Worm (Caenorhabditis elegans) whole organism, L4 larva: Measurements from ENCODE around the gene atln-1.

ENCODE experiments used
- D1046.2 ChIP-seq: fragments of 200-800 bp; sonication (Bioruptor generic); IDR thresholded peaks from 2 replicates; pipeline ENCODE4 v1.3.6; 2022; ENCODE audit warnings: missing genetic modification characterization, missing compliant biosample characterization
- F10B5.3 ChIP-seq: sonication (generic microtip); optimal IDR thresholded peaks from 2 replicates; lab custom pipeline; 2016; ENCODE audit warnings: mild to moderate bottlenecking, missing genetic modification characterization, missing compliant biosample characterization
- F37D6.2 ChIP-seq: sonication (generic microtip); optimal IDR thresholded peaks from 2 replicates; lab custom pipeline; 2016; ENCODE audit warnings: mild to moderate bottlenecking, missing genetic modification characterization, missing compliant biosample characterization
- F44E2.7 ChIP-seq: fragments of 200-800 bp; sonication (Bioruptor generic); IDR thresholded peaks from 2 replicates; pipeline ENCODE4 v2.1.2; 2022; ENCODE audit warnings: missing genetic modification characterization, missing compliant biosample characterization
- T26A8.4 ChIP-seq: fragments of 200-800 bp; sonication (Bioruptor generic); IDR thresholded peaks from 2 replicates; pipeline ENCODE4 v1.3.6; 2022; ENCODE audit warnings: missing genetic modification characterization, missing compliant biosample characterization
- Y75B8A.6 ChIP-seq: fragments of 200-800 bp; sonication (Bioruptor generic); IDR thresholded peaks from 2 replicates; pipeline ENCODE4 v1.3.6; 2022; ENCODE audit warnings: missing genetic modification reagents, missing genetic modification characterization, missing compliant biosample characterization
- ZK337.2 ChIP-seq: fragments of 200-800 bp; sonication (Bioruptor generic); IDR thresholded peaks from 2 replicates; pipeline ENCODE4 v1.3.6; 2022; ENCODE audit warnings: missing genetic modification reagents, missing genetic modification characterization, missing compliant biosample characterization
- ama-1 ChIP-seq: fragments of 150-350 bp; optimal IDR thresholded peaks from 2 replicates; lab custom pipeline; 2014; ENCODE audit warnings: inconsistent platforms, mixed read lengths
- ceh-20 ChIP-seq: fragments of 200-800 bp; sonication (Bioruptor generic); IDR thresholded peaks from 2 replicates; pipeline ENCODE4 v1.3.6; 2022; ENCODE audit warnings: missing genetic modification reagents, missing genetic modification characterization, missing compliant biosample characterization
- ceh-32 ChIP-seq: sonication (generic microtip); optimal IDR thresholded peaks from 2 replicates; lab custom pipeline; 2016; ENCODE audit warnings: mild to moderate bottlenecking, missing genetic modification characterization, missing compliant biosample characterization; ENCODE audit not compliant: poor library complexity
- ceh-62 ChIP-seq: sonication (generic microtip); optimal IDR thresholded peaks from 2 replicates; lab custom pipeline; 2017; ENCODE audit warnings: missing biosample characterization, missing genetic modification characterization
- ceh-82 ChIP-seq: sonication (generic microtip); optimal IDR thresholded peaks from 2 replicates; lab custom pipeline; 2017; ENCODE audit warnings: missing biosample characterization, missing genetic modification characterization
- ces-1 ChIP-seq: fragments of 150-350 bp; sonication (generic microtip); optimal IDR thresholded peaks from 4 replicates; lab custom pipeline; 2014; ENCODE audit warnings: missing biosample characterization, missing genetic modification reagents, missing genetic modification characterization
- ctbp-1 ChIP-seq: fragments of 200-800 bp; sonication (Bioruptor generic); IDR thresholded peaks from 2 replicates; pipeline ENCODE4 v1.3.6; 2022; ENCODE audit warnings: missing genetic modification reagents, missing genetic modification characterization, missing compliant biosample characterization
- daf-8 ChIP-seq: fragments of 200-800 bp; sonication (Bioruptor generic); IDR thresholded peaks from 2 replicates; pipeline ENCODE4 v1.3.6; 2022; ENCODE audit warnings: missing genetic modification characterization, missing compliant biosample characterization
- dmd-6 ChIP-seq: fragments of 200-800 bp; sonication (Bioruptor generic); IDR thresholded peaks from 2 replicates; pipeline ENCODE4 v1.3.6; 2022; ENCODE audit warnings: missing genetic modification reagents, missing genetic modification characterization, missing compliant biosample characterization
- duxl-1 ChIP-seq: sonication (generic microtip); optimal IDR thresholded peaks from 2 replicates; lab custom pipeline; 2016; ENCODE audit warnings: mild to moderate bottlenecking, missing genetic modification characterization, moderate library complexity, missing compliant biosample characterization; ENCODE audit not compliant: poor library complexity
- dve-1 ChIP-seq: sonication (generic microtip); optimal IDR thresholded peaks from 2 replicates; lab custom pipeline; 2017; ENCODE audit warnings: antibody characterized with exemption, mild to moderate bottlenecking, missing genetic modification characterization, missing compliant biosample characterization; ENCODE audit not compliant: insufficient read depth
- egl-43 ChIP-seq: fragments of 200-800 bp; sonication (Bioruptor generic); IDR thresholded peaks from 2 replicates; pipeline ENCODE4 v1.3.6; 2022; ENCODE audit warnings: missing genetic modification reagents, missing genetic modification characterization, missing compliant biosample characterization
- fkh-10 ChIP-seq: fragments of 150-350 bp; optimal IDR thresholded peaks from 2 replicates; lab custom pipeline; 2014; ENCODE audit warnings: missing biosample characterization, missing genetic modification reagents, missing genetic modification characterization
- hmg-1.1 ChIP-seq: fragments of 200-800 bp; sonication (Bioruptor generic); IDR thresholded peaks from 2 replicates; pipeline ENCODE4 v1.3.6; 2022; ENCODE audit warnings: missing genetic modification reagents, missing genetic modification characterization, missing compliant biosample characterization
- lim-7 ChIP-seq: fragments of 200-800 bp; sonication (Bioruptor generic); IDR thresholded peaks from 2 replicates; pipeline ENCODE4 v1.3.6; 2022; ENCODE audit warnings: missing genetic modification characterization, missing compliant biosample characterization
- lin-1 ChIP-seq: fragments of 200-800 bp; sonication (Bioruptor generic); IDR thresholded peaks from 2 replicates; pipeline ENCODE4 v1.3.6; 2022; ENCODE audit warnings: missing genetic modification reagents, missing genetic modification characterization, missing compliant biosample characterization
- lin-13 ChIP-seq: fragments of 150-350 bp; optimal IDR thresholded peaks from 2 replicates; lab custom pipeline; 2014; ENCODE audit warnings: missing biosample characterization, missing genetic modification reagents, missing genetic modification characterization
- lin-29 ChIP-seq: fragments of 200-800 bp; sonication (Bioruptor generic); IDR thresholded peaks from 2 replicates; pipeline ENCODE4 v1.3.6; 2022; ENCODE audit warnings: missing genetic modification reagents, missing genetic modification characterization, missing compliant biosample characterization
- lin-38 ChIP-seq: fragments of 200-800 bp; sonication (Bioruptor generic); IDR thresholded peaks from 2 replicates; pipeline ENCODE4 v1.3.6; 2022; ENCODE audit warnings: missing genetic modification reagents, missing genetic modification characterization, missing compliant biosample characterization
- lir-3 ChIP-seq: sonication (generic microtip); optimal IDR thresholded peaks from 2 replicates; lab custom pipeline; 2016; ENCODE audit warnings: mild to moderate bottlenecking, missing genetic modification characterization, missing compliant biosample characterization
- lsy-2 ChIP-seq, 2 experiments: fragments of 150-350 bp in 1 of 2; sonication (generic microtip) in 1 of 2; optimal IDR thresholded peaks; 2 replicates each; lab custom pipeline; 2014 to 2017; ENCODE audit warnings: missing biosample characterization in 2 of 2, missing genetic modification characterization in 2 of 2
- madf-5 ChIP-seq, 2 experiments: fragments of 200-800 bp; sonication (Bioruptor generic); IDR thresholded peaks; 2 replicates each; pipeline ENCODE4 v1.3.6; 2022; ENCODE audit warnings: missing compliant biosample characterization in 2 of 2, missing genetic modification characterization in 2 of 2
- mdt-29 ChIP-seq: fragments of 200-800 bp; sonication (Bioruptor generic); IDR thresholded peaks from 2 replicates; pipeline ENCODE4 v1.3.6; 2022; ENCODE audit warnings: missing genetic modification reagents, missing genetic modification characterization, missing compliant biosample characterization
- mep-1 ChIP-seq: fragments of 150-350 bp; sonication (generic microtip); optimal IDR thresholded peaks from 3 replicates; lab custom pipeline; 2014; ENCODE audit warnings: missing biosample characterization, missing genetic modification characterization
- mes-2 ChIP-seq: sonication (generic microtip); optimal IDR thresholded peaks from 2 replicates; lab custom pipeline; 2016; ENCODE audit warnings: missing genotype, mild to moderate bottlenecking, missing genetic modification characterization, missing compliant biosample characterization; ENCODE audit not compliant: poor library complexity, severe bottlenecking
- mxl-3 ChIP-seq: fragments of 200-800 bp; sonication (Bioruptor generic); optimal IDR thresholded peaks from 2 replicates; lab custom pipeline; 2018; ENCODE audit warnings: mild to moderate bottlenecking, missing genetic modification characterization, missing compliant biosample characterization
- nhr-41 ChIP-seq: fragments of 200-800 bp; sonication (Bioruptor generic); IDR thresholded peaks from 2 replicates; pipeline ENCODE4 v1.3.6; 2022; ENCODE audit warnings: missing genetic modification reagents, missing genetic modification characterization, missing compliant biosample characterization
- nhr-76 ChIP-seq: fragments of 150-350 bp; optimal IDR thresholded peaks from 2 replicates; lab custom pipeline; 2014; ENCODE audit warnings: missing biosample characterization, missing genetic modification characterization
- pha-4 ChIP-seq, 2 experiments: fragments of 150-350 bp in 1 of 2; fragments of 200-800 bp in 1 of 2; sonication (Bioruptor generic) in 1 of 2; IDR thresholded peaks in 1 of 2; optimal IDR thresholded peaks in 1 of 2; 2 replicates each; pipeline versions ENCODE4 v1.3.6 to Lab custom; 2014 to 2022; ENCODE audit warnings: missing genetic modification characterization in 2 of 2, missing genetic modification reagents in 2 of 2, missing biosample characterization in 1 of 2, missing compliant biosample characterization in 1 of 2
- pqm-1 ChIP-seq: sonication (generic microtip); optimal IDR thresholded peaks from 2 replicates; lab custom pipeline; 2017; ENCODE audit warnings: missing biosample characterization, missing genetic modification characterization
- rbr-2 ChIP-seq: sonication (generic microtip); optimal IDR thresholded peaks from 2 replicates; lab custom pipeline; 2016; ENCODE audit warnings: missing genotype, missing genetic modification characterization, missing compliant biosample characterization
- sdz-12 ChIP-seq: fragments of 200-800 bp; sonication (Bioruptor generic); optimal IDR thresholded peaks from 2 replicates; lab custom pipeline; 2018; ENCODE audit warnings: mild to moderate bottlenecking, missing genetic modification characterization, missing compliant biosample characterization
- set-16 ChIP-seq: fragments of 200-800 bp; sonication (Bioruptor generic); IDR thresholded peaks from 2 replicates; pipeline ENCODE4 v1.3.6; 2022; ENCODE audit warnings: missing genetic modification reagents, missing genetic modification characterization, missing compliant biosample characterization
- skn-1 ChIP-seq: fragments of 150-350 bp; optimal IDR thresholded peaks from 2 replicates; lab custom pipeline; 2014; ENCODE audit warnings: missing biosample characterization, missing genetic modification characterization
- snpc-4 ChIP-seq: fragments of 150-350 bp; optimal IDR thresholded peaks from 2 replicates; lab custom pipeline; 2014; ENCODE audit warnings: missing biosample characterization, missing genetic modification characterization
- tag-97 ChIP-seq: fragments of 200-800 bp; sonication (Bioruptor generic); IDR thresholded peaks from 2 replicates; pipeline ENCODE4 v1.3.6; 2022; ENCODE audit warnings: missing genetic modification characterization, missing compliant biosample characterization
- tra-1 ChIP-seq: fragments of 200-800 bp; sonication (Bioruptor generic); IDR thresholded peaks from 2 replicates; pipeline ENCODE4 v1.3.6; 2022; ENCODE audit warnings: missing genetic modification reagents, missing genetic modification characterization, missing compliant biosample characterization
- vab-7 ChIP-seq: fragments of 200-800 bp; sonication (Bioruptor generic); IDR thresholded peaks from 2 replicates; pipeline ENCODE4 v1.3.6; 2022; ENCODE audit warnings: missing genetic modification reagents, missing genetic modification characterization, missing compliant biosample characterization
- zfp-3 ChIP-seq: fragments of 200-800 bp; sonication (Bioruptor generic); conservative IDR thresholded peaks from 2 replicates; pipeline ENCODE4 v1.3.6; 2022; ENCODE audit warnings: missing genetic modification reagents, missing genetic modification characterization, missing compliant biosample characterization
- zip-2 ChIP-seq: fragments of 150-350 bp; optimal IDR thresholded peaks from 2 replicates; lab custom pipeline; 2014; ENCODE audit warnings: missing biosample characterization, missing genetic modification characterization
- ztf-7 ChIP-seq: fragments of 150-350 bp; optimal IDR thresholded peaks from 2 replicates; lab custom pipeline; 2014; ENCODE audit warnings: missing biosample characterization, missing genetic modification characterization

Gene atln-1

DNA sequence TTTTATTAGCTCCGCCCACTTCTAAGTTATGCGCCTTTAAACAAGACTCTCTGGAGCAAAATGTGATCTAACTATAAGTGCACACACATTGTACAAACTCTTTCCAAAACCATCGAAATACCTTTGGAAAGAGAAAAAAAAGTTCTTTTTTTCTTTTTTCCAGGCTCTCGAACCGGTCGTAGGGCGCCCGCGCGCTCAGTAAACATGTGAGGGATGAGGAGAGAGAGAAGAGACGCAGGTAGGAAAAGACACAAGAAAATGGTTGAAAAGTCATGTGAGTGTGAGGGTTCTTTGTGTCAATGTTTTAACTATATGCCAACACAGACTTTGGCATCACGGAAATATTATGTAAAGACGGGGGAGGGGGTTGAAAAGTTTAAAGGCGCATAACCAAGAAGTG lies 14.0 kb upstream of the atln-1 start (continued):
- TF ChIP-seq egl-43 (GFP tag; lab: Robert Waterston, UW) (peak; percentile 57; the same call in 1 of the 2 replicates), T26A8.4 (GFP tag; lab: Robert Waterston, UW) (peak; percentile 64), daf-8 (GFP tag; lab: Robert Waterston, UW) (no peak), Y75B8A.6 (GFP tag; lab: Robert Waterston, UW) (0 out of 2 replicates have a peak, but pooled peaks have one; percentile 26), D1046.2 (GFP tag; lab: Robert Waterston, UW) (no peak), pha-4 (GFP tag; IDR thresholded peaks at IDR 0.05; lab: Robert Waterston, UW) (peak; percentile 80), pha-4 (tag; optimal IDR thresholded peaks at IDR 0.05; lab: Kevin White, UChicago) (peak; percentile 92), ZK337.2 (GFP tag; lab: Robert Waterston, UW) (no peak)
- TF ChIP-seq, all 104 proteins: peak for 41

ce11 chrIV:2775992-2776630 lies 12.4 kb upstream of the atln-1 start:
- no peak for TF ChIP-seq F10B5.3 (tag; lab: Kevin White, UChicago)
- TF ChIP-seq dve-1 (tag; lab: Kevin White, UChicago) = peak; percentile 7
- no peak for TF ChIP-seq ceh-82 (tag; lab: Kevin White, UChicago)
- TF ChIP-seq ztf-7 (tag; lab: Kevin White, UChicago) = no peak
- no peak for TF ChIP-seq skn-1 (tag; lab: Kevin White, UChicago)
- peak; percentile 74 for TF ChIP-seq hmg-1.1
- TF ChIP-seq lin-29 = no peak
- no peak for TF ChIP-seq sdz-12
- TF ChIP-seq mdt-29 (GFP tag; lab: Robert Waterston, UW) = no peak
- TF ChIP-seq set-16 (GFP tag; lab: Robert Waterston, UW) = peak; percentile 80
- TF ChIP-seq dmd-6 = 0 out of 2 replicates have a peak, but pooled peaks have one; percentile 15
- no peak for TF ChIP-seq vab-7 (GFP tag; lab: Robert Waterston, UW)
- TF ChIP-seq snpc-4 = no peak
- no peak for TF ChIP-seq mxl-3
- TF ChIP-seq lin-13 (GFP tag; lab: Kevin White, UChicago) = no peak
- TF ChIP-seq lsy-2 (tag; optimal IDR thresholded peaks at IDR 0.05; lab: Kevin White, UChicago) = no peak
- TF ChIP-seq ceh-62 (tag; lab: Kevin White, UChicago) = no peak
- peak; percentile 5 for TF ChIP-seq fkh-10 (GFP tag; lab: Kevin White, UChicago)
- no peak for TF ChIP-seq F37D6.2 (tag; lab: Kevin White, UChicago)
- TF ChIP-seq ces-1 (GFP tag; lab: Kevin White, UChicago) = no peak
- peak; percentile 36 for TF ChIP-seq mes-2 (tag; lab: Kevin White, UChicago)
- TF ChIP-seq madf-5 (GFP tag; IDR thresholded peaks at IDR 0.05; lab: Robert Waterston, UW) = no peak
- TF ChIP-seq ama-1 (lab: Kevin White, UChicago) = no peak
- no peak for TF ChIP-seq ceh-20 (GFP tag; lab: Robert Waterston, UW)
- TF ChIP-seq lim-7 (GFP tag; lab: Robert Waterston, UW) = 0 out of 2 replicates have a peak, but pooled peaks have one; percentile 32
- TF ChIP-seq ctbp-1 (GFP tag; lab: Robert Waterston, UW) = peak; percentile 58; the same call in 1 of the 2 replicates
- TF ChIP-seq ceh-32 (tag; lab: Kevin White, UChicago) = no peak
- 0 out of 2 replicates have a peak, but pooled peaks have one; percentile 42 for TF ChIP-seq lin-1
- no peak for TF ChIP-seq duxl-1 (tag; lab: Kevin White, UChicago)
- TF ChIP-seq zip-2 = no peak
- TF ChIP-seq F44E2.7 (GFP tag; lab: Robert Waterston, UW) = no peak
- TF ChIP-seq nhr-76 = no peak
- no peak for TF ChIP-seq pqm-1 (tag; lab: Kevin White, UChicago)
- peak; percentile 45 for TF ChIP-seq rbr-2
- TF ChIP-seq mep-1 (tag; lab: Kevin White, UChicago) = peak; percentile 3
- TF ChIP-seq lir-3 (tag; lab: Kevin White, UChicago) = no peak
- no peak for TF ChIP-seq zfp-3 (GFP tag; lab: Robert Waterston, UW)
- no peak for TF ChIP-seq nhr-41
- no peak for TF ChIP-seq lin-38
- TF ChIP-seq tra-1 (GFP tag; lab: Robert Waterston, UW) = peak; percentile 52; the same call in 1 of the 2 replicates
- TF ChIP-seq tag-97 (GFP tag; lab: Robert Waterston, UW) = no peak
